Fruit fly (Drosophila melanogaster): Measurements from ENCODE around the gene CG13841.

The CG13841 gene

dm6 chr3R:22768633-22769032, 1.1 kb upstream of the CG13841 start, which contains the start of gene CG43091:
Gene CG43091, minus strand, starts transcription at chr3R:22768733.
- TF ChIP-seq noc (tag; optimal IDR thresholded peaks at IDR 0.05): no peak

- TF ChIP-seq noc (tag; optimal IDR thresholded peaks at IDR 0.05): no peak
Measured at dm6 chr3R:22766072-22766471, 1.4 kb downstream of the CG13841 start, which contains the start of gene Nepl15. Gene Nepl15, minus strand, starts transcription at chr3R:22766172.

- no peak for TF ChIP-seq noc (tag; optimal IDR thresholded peaks at IDR 0.05)
Measured at dm6 chr3R:22763587-22763986, 3.9 kb downstream of the CG13841 start, which contains the start of gene Nepl14. Gene Nepl14, minus strand, starts transcription at chr3R:22763711.

- TF ChIP-seq noc (tag; optimal IDR thresholded peaks at IDR 0.05): no peak
Measured at dm6 chr3R:22760988-22761387, 6.5 kb downstream of the CG13841 start, which contains the start of gene Nepl13. Gene Nepl13, minus strand, starts transcription at chr3R:22761076.

DNA sequence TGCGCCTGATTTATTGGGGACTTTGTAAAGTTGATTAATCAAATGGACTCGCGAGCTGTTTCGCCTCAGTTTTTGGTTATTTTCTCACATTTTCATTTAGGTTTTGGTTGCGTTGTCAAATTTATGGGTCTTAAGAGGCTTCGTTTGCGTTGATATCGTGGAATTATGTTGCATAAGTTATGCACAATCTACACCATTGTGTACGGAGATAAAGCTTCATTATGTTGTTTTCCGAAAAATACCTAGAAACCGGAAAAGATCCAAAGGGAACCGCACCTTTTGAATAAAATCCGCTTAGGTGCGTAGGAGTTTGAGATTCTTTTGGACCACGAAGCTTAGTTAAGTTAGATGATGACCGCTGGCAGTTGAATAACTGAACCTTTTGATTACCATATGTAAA, 10.4 kb downstream of the CG13841 start:
- no peak for TF ChIP-seq noc (tag; optimal IDR thresholded peaks at IDR 0.05)

DNA sequence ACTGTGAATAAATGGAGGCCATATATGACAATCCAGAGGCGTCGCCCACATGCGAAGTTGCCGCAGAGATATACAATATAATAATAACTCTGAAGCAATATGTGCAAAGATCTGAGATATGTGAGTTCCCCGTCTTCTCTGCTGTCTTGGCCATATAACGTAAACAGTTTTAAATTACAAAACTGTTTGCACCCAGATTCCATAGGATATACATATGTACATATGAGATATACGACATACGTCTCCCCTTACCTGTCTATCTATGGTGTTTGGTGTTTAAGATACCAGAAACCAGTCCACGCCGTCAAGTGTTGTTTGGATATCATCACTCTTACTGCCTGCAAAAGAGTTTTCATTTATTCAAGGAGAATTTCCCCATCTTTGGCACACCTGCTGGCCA, 11.2 kb downstream of the CG13841 start:
- TF ChIP-seq noc (tag; optimal IDR thresholded peaks at IDR 0.05): no peak

DNA sequence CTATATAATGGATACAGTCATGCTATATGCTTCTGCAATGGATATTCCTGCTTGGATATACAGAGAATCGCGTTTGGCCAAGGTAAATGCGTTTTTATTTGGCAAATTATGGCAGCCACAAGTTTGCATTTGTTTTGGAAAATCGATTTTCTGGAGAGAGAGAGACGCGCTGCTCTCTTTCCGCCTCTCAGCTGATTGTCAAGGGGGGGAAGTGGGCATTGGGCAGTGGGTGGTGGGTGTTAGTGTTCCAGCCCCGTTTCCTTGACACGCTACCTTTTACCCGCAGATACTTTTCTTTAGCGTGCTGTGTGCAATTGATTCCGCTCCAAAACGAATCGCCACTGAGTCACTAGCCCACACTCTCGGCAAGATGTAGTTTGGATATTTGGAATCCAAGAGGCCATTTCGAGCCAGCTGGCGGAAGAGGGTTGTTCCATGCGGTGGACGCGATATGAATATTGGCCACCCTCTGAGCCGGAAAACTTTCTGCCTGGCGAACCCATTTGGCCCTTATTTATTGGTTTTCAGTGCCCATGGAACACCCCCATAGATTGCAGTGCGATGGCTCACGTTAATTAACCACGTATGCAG, 12.2 kb downstream of the CG13841 start:
- no peak for TF ChIP-seq noc (tag; optimal IDR thresholded peaks at IDR 0.05)

- TF ChIP-seq noc (tag; optimal IDR thresholded peaks at IDR 0.05): peak; percentile 49
Measured at dm6 chr3R:22753895-22754774, 13.4 kb downstream of the CG13841 start.

dm6 chr3R:22753600-22753894, 14.0 kb downstream of the CG13841 start:
- no peak for TF ChIP-seq noc (tag; optimal IDR thresholded peaks at IDR 0.05)

dm6 chr3R:22752929-22753328, 14.6 kb downstream of the CG13841 start:
- no peak for TF ChIP-seq noc (tag; optimal IDR thresholded peaks at IDR 0.05)

DNA sequence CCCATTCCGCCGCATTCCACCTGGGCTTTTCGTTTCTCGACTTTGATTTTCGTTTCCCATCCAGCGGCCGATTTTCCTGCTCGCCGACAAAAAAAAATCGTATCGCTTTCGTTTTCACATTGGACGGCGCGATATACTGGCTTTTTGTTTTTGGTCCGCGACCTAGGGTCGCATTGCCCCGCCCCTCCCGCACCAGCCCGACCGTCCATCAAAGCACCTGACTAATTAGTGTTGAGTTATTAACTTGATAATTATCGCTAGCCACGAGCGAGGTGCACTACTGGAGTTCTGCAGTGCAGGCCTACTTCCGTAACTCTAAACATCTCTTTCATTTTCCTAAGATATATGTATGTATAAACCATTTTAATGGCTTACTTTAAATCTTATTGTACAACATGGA, 15.8 kb downstream of the CG13841 start:
- no peak for TF ChIP-seq noc (tag; optimal IDR thresholded peaks at IDR 0.05)

- TF ChIP-seq noc (tag; optimal IDR thresholded peaks at IDR 0.05): no peak
Measured at dm6 chr3R:22751111-22751510, 16.4 kb downstream of the CG13841 start.

dm6 chr3R:22750534-22750947, 17.0 kb downstream of the CG13841 start, which contains the start of the genes rumi, CG7029 and Usp12-46:
Gene rumi, minus strand, starts transcription at chr3R:22750597.
Gene CG7029, plus strand, starts transcription at chr3R:22750901.
Gene Usp12-46, plus strand, starts transcription at chr3R:22750901.
- TF ChIP-seq noc (tag; optimal IDR thresholded peaks at IDR 0.05): peak; percentile 82

DNA sequence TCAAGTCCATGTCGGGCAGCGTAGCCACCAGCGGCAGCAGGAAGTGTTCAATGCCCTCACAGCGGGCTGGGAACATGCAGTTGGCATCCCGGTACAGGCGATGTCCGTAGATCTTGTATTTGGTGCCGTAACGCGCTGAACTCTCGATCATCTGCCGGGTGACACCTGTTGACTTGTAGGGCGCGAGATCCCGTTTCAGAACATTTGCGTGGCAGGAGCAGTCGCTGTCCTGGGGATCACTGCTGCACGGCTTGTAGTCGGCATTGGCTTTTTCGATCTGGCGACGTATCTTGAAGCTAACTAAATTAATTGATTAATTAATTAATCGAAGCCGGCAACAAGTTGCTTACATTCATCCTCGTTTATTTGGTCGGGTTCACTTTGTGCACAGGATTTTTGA, 17.5 kb downstream of the CG13841 start:
- TF ChIP-seq noc (tag; optimal IDR thresholded peaks at IDR 0.05): no peak

- no peak for TF ChIP-seq noc (tag; optimal IDR thresholded peaks at IDR 0.05)
Measured at dm6 chr3R:22748956-22749355, 18.5 kb downstream of the CG13841 start, which contains the start of gene CG31139. Gene CG31139, minus strand, starts transcription at chr3R:22749056.

DNA sequence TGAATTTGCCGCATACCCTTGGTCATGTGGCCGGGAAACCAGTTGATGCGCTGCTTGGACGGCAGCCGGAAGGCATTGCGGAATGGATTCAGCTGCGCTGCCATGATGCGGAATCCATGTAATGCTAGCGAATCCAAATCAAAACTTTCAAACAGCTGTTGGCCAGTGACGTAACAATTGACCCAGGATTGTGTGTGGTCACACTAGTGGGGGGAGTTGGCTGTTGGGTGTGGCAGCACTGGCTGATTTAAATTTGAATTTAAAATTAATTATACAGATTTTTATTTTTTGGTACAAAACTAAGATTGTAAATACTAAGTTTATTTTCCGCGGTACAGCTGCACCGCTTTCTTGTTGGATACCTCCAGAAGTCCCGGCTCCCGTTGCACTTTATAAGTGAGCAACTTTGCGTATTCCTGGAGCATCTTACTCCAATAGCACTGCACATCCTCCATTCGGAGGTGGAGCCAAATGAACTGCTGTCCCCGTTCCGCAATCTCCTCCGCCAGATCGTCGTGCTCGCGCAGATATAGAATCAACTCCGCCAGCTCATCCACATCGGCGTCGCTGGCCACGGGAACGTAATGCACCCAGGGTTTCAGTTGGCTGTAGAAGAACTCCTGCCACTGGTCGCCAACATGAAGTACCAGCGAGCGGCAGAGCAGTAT, 19.9 kb downstream of the CG13841 start, which contains the start of gene CG17141:
TSS of gene CG17141 (minus strand) at position 177 of the 668 bp plus-strand sequence.
- TF ChIP-seq noc (tag; optimal IDR thresholded peaks at IDR 0.05): no peak
